Worm (Caenorhabditis elegans) whole organism, L1 larva: Measurements from ENCODE around the gene Y66D12A.24.
A peak's percentile ranks its signal among the peaks of the same experiment; 100 is the strongest.

Source experiments
- C34B4.2 ChIP-seq: sonication (generic microtip); optimal IDR thresholded peaks from 2 replicates; lab custom pipeline; 2017; ENCODE audit warnings: mild to moderate bottlenecking, missing genetic modification characterization, missing compliant biosample characterization
- F16B12.6 ChIP-seq: fragments of 150-350 bp; optimal IDR thresholded peaks from 2 replicates; lab custom pipeline; 2014; ENCODE audit warnings: missing biosample characterization, missing genetic modification characterization
- alr-1 ChIP-seq: fragments of 200-800 bp; sonication (Bioruptor generic); optimal IDR thresholded peaks from 2 replicates; lab custom pipeline; 2018; ENCODE audit warnings: borderline replicate concordance, mild to moderate bottlenecking, missing genetic modification characterization, missing compliant biosample characterization
- ama-1 ChIP-seq: fragments of 150-350 bp; optimal IDR thresholded peaks from 2 replicates; lab custom pipeline; 2014
- blmp-1 ChIP-seq: fragments of 150-350 bp; optimal IDR thresholded peaks from 2 replicates; lab custom pipeline; 2014; ENCODE audit warnings: missing biosample characterization, missing genetic modification characterization
- ceh-8 ChIP-seq: fragments of 200-800 bp; sonication (Bioruptor generic); optimal IDR thresholded peaks from 2 replicates; lab custom pipeline; 2018; ENCODE audit warnings: mild to moderate bottlenecking, missing genetic modification characterization, moderate library complexity, missing compliant biosample characterization
- ces-1 ChIP-seq: fragments of 150-350 bp; optimal IDR thresholded peaks from 2 replicates; lab custom pipeline; 2014; ENCODE audit warnings: missing biosample characterization, missing genetic modification reagents, missing genetic modification characterization
- dpl-1 ChIP-seq, 3 experiments: fragments of 150-350 bp in 2 of 3; sonication (generic microtip) in 1 of 3; optimal IDR thresholded peaks; 2 replicates each; lab custom pipeline; 2014 to 2017; ENCODE audit warnings: missing biosample characterization in 3 of 3, missing genetic modification characterization in 3 of 3, missing genetic modification reagents in 3 of 3
- dsc-1 ChIP-seq: sonication (generic microtip); optimal IDR thresholded peaks from 2 replicates; lab custom pipeline; 2016; ENCODE audit warnings: mild to moderate bottlenecking, missing genetic modification characterization, missing compliant biosample characterization
- efl-1 ChIP-seq, 4 experiments: fragments of 150-350 bp; optimal IDR thresholded peaks in 3 of 4; peaks in 1 of 4; 1 replicate in 1 of 4; 2 replicates in 3 of 4; lab custom pipeline; 2014; ENCODE audit warnings: missing biosample characterization in 2 of 4, missing genetic modification characterization in 2 of 4, missing genetic modification reagents in 2 of 4
- efl-3 ChIP-seq: fragments of 200-800 bp; sonication (Bioruptor generic); optimal IDR thresholded peaks from 2 replicates; lab custom pipeline; 2018; ENCODE audit warnings: mild to moderate bottlenecking, missing genetic modification characterization, missing compliant biosample characterization
- egl-13 ChIP-seq: sonication (generic microtip); optimal IDR thresholded peaks from 2 replicates; lab custom pipeline; 2016; ENCODE audit warnings: missing genotype, missing genetic modification reagents, missing genetic modification characterization, missing compliant biosample characterization
- elt-3 ChIP-seq, 6 experiments: fragments of 150-350 bp in 1 of 6; sonication (generic microtip); optimal IDR thresholded peaks; 2 replicates each; lab custom pipeline; 2017 to 2018; ENCODE audit warnings: missing biosample characterization in 6 of 6, missing genetic modification characterization in 6 of 6, inconsistent platforms in 1 of 6
- ets-5 ChIP-seq: fragments of 200-800 bp; sonication (Bioruptor generic); IDR thresholded peaks from 2 replicates; pipeline ENCODE4 v1.3.6; 2022; ENCODE audit warnings: missing genetic modification characterization, missing compliant biosample characterization
- fkh-4 ChIP-seq: sonication (generic microtip); optimal IDR thresholded peaks from 2 replicates; lab custom pipeline; 2016; ENCODE audit warnings: missing compliant biosample characterization, missing genetic modification characterization, borderline replicate concordance
- fkh-8 ChIP-seq: sonication (generic microtip); optimal IDR thresholded peaks from 2 replicates; lab custom pipeline; 2016; ENCODE audit warnings: mild to moderate bottlenecking, missing genetic modification characterization, missing compliant biosample characterization
- grh-1 ChIP-seq: fragments of 200-800 bp; sonication (Bioruptor generic); IDR thresholded peaks from 2 replicates; pipeline ENCODE4 v1.3.6; 2022; ENCODE audit warnings: missing genetic modification reagents, missing genetic modification characterization, missing compliant biosample characterization
- hlh-4 ChIP-seq: sonication (generic microtip); optimal IDR thresholded peaks from 2 replicates; lab custom pipeline; 2016; ENCODE audit warnings: mild to moderate bottlenecking, missing genetic modification characterization, missing compliant biosample characterization
- lin-13 ChIP-seq: fragments of 150-350 bp; optimal IDR thresholded peaks from 2 replicates; lab custom pipeline; 2014; ENCODE audit warnings: missing biosample characterization, missing genetic modification reagents, missing genetic modification characterization
- lin-14 ChIP-seq: fragments of 200-800 bp; sonication (Bioruptor generic); optimal IDR thresholded peaks from 2 replicates; lab custom pipeline; 2018; ENCODE audit warnings: mild to moderate bottlenecking, missing genetic modification characterization, moderate library complexity, missing compliant biosample characterization
- lin-39 ChIP-seq: fragments of 150-350 bp; optimal IDR thresholded peaks from 2 replicates; lab custom pipeline; 2014; ENCODE audit warnings: missing biosample characterization, missing genetic modification reagents, missing genetic modification characterization
- lsy-2 ChIP-seq, 2 experiments: fragments of 150-350 bp; optimal IDR thresholded peaks; 2 replicates each; lab custom pipeline; 2014; ENCODE audit warnings: missing biosample characterization in 2 of 2, missing genetic modification characterization in 2 of 2
- mab-9 ChIP-seq: fragments of 200-800 bp; sonication (Bioruptor generic); IDR thresholded peaks from 2 replicates; pipeline ENCODE4 v1.3.6; 2022; ENCODE audit warnings: missing genetic modification reagents, missing genetic modification characterization, missing compliant biosample characterization
- mep-1 ChIP-seq: fragments of 150-350 bp; optimal IDR thresholded peaks from 2 replicates; lab custom pipeline; 2014; ENCODE audit warnings: missing biosample characterization, missing genetic modification characterization
- nhr-12 ChIP-seq: sonication (generic microtip); optimal IDR thresholded peaks from 2 replicates; lab custom pipeline; 2017; ENCODE audit warnings: missing biosample characterization, missing genetic modification characterization
- nhr-19 ChIP-seq: fragments of 200-800 bp; sonication (Bioruptor generic); conservative IDR thresholded peaks from 2 replicates; pipeline ENCODE4 v1.3.6; 2022; ENCODE audit warnings: missing genetic modification characterization, missing compliant biosample characterization
- nhr-237 ChIP-seq: fragments of 150-350 bp; optimal IDR thresholded peaks from 2 replicates; lab custom pipeline; 2014; ENCODE audit warnings: missing biosample characterization, missing genetic modification characterization
- nhr-28 ChIP-seq: fragments of 150-350 bp; optimal IDR thresholded peaks from 2 replicates; lab custom pipeline; 2014; ENCODE audit warnings: missing biosample characterization, missing genetic modification characterization
- nhr-47 ChIP-seq: sonication (generic microtip); optimal IDR thresholded peaks from 2 replicates; lab custom pipeline; 2016; ENCODE audit warnings: mild to moderate bottlenecking, missing genetic modification characterization, moderate library complexity, missing compliant biosample characterization
- nhr-76 ChIP-seq: sonication (generic microtip); optimal IDR thresholded peaks from 2 replicates; lab custom pipeline; 2017; ENCODE audit warnings: missing biosample characterization, missing genetic modification characterization
- nhr-85 ChIP-seq: sonication (generic microtip); peaks from one replicate; lab custom pipeline; 2016; ENCODE audit warnings: missing genetic modification characterization, inconsistent platforms, missing compliant biosample characterization
- nhr-90 ChIP-seq: sonication (generic microtip); optimal IDR thresholded peaks from 2 replicates; lab custom pipeline; 2016; ENCODE audit warnings: mild to moderate bottlenecking, missing genetic modification characterization, missing compliant biosample characterization; ENCODE audit not compliant: poor library complexity
- pag-3 ChIP-seq: sonication (generic microtip); optimal IDR thresholded peaks from 2 replicates; lab custom pipeline; 2017; ENCODE audit warnings: missing genetic modification characterization, mild to moderate bottlenecking, missing compliant biosample characterization, antibody characterized with exemption, borderline replicate concordance; ENCODE audit not compliant: insufficient read depth
- pax-3 ChIP-seq: fragments of 200-800 bp; sonication (Bioruptor generic); optimal IDR thresholded peaks from 2 replicates; lab custom pipeline; 2018; ENCODE audit warnings: mild to moderate bottlenecking, missing genetic modification characterization, moderate library complexity, missing compliant biosample characterization
- snpc-4 ChIP-seq: fragments of 150-350 bp; optimal IDR thresholded peaks from 2 replicates; lab custom pipeline; 2014; ENCODE audit warnings: missing biosample characterization, missing genetic modification characterization
- sox-4 ChIP-seq: sonication (generic microtip); optimal IDR thresholded peaks from 2 replicates; lab custom pipeline; 2016; ENCODE audit warnings: missing genetic modification characterization, missing compliant biosample characterization
- swsn-7 ChIP-seq: sonication (generic microtip); optimal IDR thresholded peaks from 2 replicates; lab custom pipeline; 2016; ENCODE audit warnings: missing genetic modification characterization, missing compliant biosample characterization
- tbx-2 ChIP-seq: sonication (generic microtip); optimal IDR thresholded peaks from 2 replicates; lab custom pipeline; 2016; ENCODE audit warnings: missing genetic modification characterization, missing compliant biosample characterization
- unc-98 ChIP-seq: fragments of 200-800 bp; sonication (Bioruptor generic); IDR thresholded peaks from 2 replicates; pipeline ENCODE4 v1.3.6; 2022; ENCODE audit warnings: missing genetic modification characterization, missing compliant biosample characterization
- xbp-1 ChIP-seq: sonication (generic microtip); optimal IDR thresholded peaks from 2 replicates; lab custom pipeline; 2016; ENCODE audit warnings: missing genetic modification characterization, missing compliant biosample characterization
- zag-1 ChIP-seq: fragments of 150-350 bp; optimal IDR thresholded peaks from 2 replicates; lab custom pipeline; 2014; ENCODE audit warnings: missing biosample characterization, missing genetic modification characterization
- ztf-11 ChIP-seq, 2 experiments: sonication (generic microtip); optimal IDR thresholded peaks; 2 replicates each; lab custom pipeline; 2016 to 2017; ENCODE audit warnings: missing genetic modification characterization in 2 of 2, missing biosample characterization in 1 of 2, missing compliant biosample characterization in 1 of 2
- ztf-4 ChIP-seq: fragments of 150-350 bp; optimal IDR thresholded peaks from 2 replicates; lab custom pipeline; 2014; ENCODE audit warnings: missing biosample characterization, missing genetic modification characterization

The Y66D12A.24 gene

ce11 chrIII:11474674-11475306 lies 21.9 kb upstream of the Y66D12A.24 start:
- TF ChIP-seq snpc-4 (tag; lab: Kevin White, UChicago) (no peak), lin-13 (GFP tag; lab: Kevin White, UChicago) (no peak), ceh-8 (GFP tag; lab: Kevin White, UChicago) (peak; percentile 20)

ce11 chrIII:11477307-11477706 lies 19.4 kb upstream of the Y66D12A.24 start:
- TF ChIP-seq unc-98 (no peak), hlh-4 (no peak), sox-4 (tag; lab: Kevin White, UChicago) (no peak), dsc-1 (tag; lab: Kevin White, UChicago) (no peak), nhr-237 (tag; lab: Kevin White, UChicago) (no peak), ets-5 (GFP tag; lab: Robert Waterston, UW) (no peak), pax-3 (no peak), F16B12.6 (no peak), zag-1 (tag; lab: Kevin White, UChicago) (no peak), elt-3 (tag; optimal IDR thresholded peaks at IDR 0.05; lab: Kevin White, UChicago) (no peak), grh-1 (GFP tag; lab: Robert Waterston, UW) (no peak), swsn-7 (tag; lab: Kevin White, UChicago) (no peak), mab-9 (GFP tag; lab: Robert Waterston, UW) (no peak), dpl-1 (GFP tag; optimal IDR thresholded peaks at IDR 0.05; lab: Kevin White, UChicago) (no peak), lsy-2 (tag; optimal IDR thresholded peaks at IDR 0.05; lab: Kevin White, UChicago) (no peak), ceh-8 (GFP tag; lab: Kevin White, UChicago) (no peak), fkh-4 (tag; lab: Kevin White, UChicago) (no peak), lin-39 (tag; lab: Kevin White, UChicago) (no peak), ztf-4 (tag; lab: Kevin White, UChicago) (no peak)

- no peak for TF ChIP-seq mab-9 (GFP tag; lab: Robert Waterston, UW)
- TF ChIP-seq nhr-28 (tag; lab: Kevin White, UChicago), result no peak
- TF ChIP-seq efl-1 (optimal IDR thresholded peaks at IDR 0.05; lab: Kevin White, UChicago), result no peak
- TF ChIP-seq efl-1 (GFP tag; optimal IDR thresholded peaks at IDR 0.05 in 1 of 2; lab: Kevin White, UChicago), result peak in 1 of 2 experiments; percentile 87
- peak; percentile 60 for TF ChIP-seq lin-14 (GFP tag; lab: Kevin White, UChicago)
- TF ChIP-seq efl-3 (GFP tag; lab: Kevin White, UChicago), result no peak
- TF ChIP-seq blmp-1, result peak; percentile 87
- TF ChIP-seq ces-1, result no peak
- peak; percentile 57 for TF ChIP-seq nhr-85 (tag; lab: Kevin White, UChicago)
- TF ChIP-seq C34B4.2 (tag; lab: Kevin White, UChicago), result no peak
- TF ChIP-seq nhr-237 (tag; lab: Kevin White, UChicago), result no peak
- TF ChIP-seq nhr-19 (GFP tag; lab: Robert Waterston, UW), result no peak
- TF ChIP-seq grh-1 (GFP tag; lab: Robert Waterston, UW), result no peak
- no peak for TF ChIP-seq elt-3 (tag; optimal IDR thresholded peaks at IDR 0.05; lab: Kevin White, UChicago)
- no peak for TF ChIP-seq egl-13 (tag; lab: Kevin White, UChicago)
- TF ChIP-seq tbx-2 (tag; lab: Kevin White, UChicago), result no peak
- TF ChIP-seq xbp-1 (tag; lab: Kevin White, UChicago), result no peak
- TF ChIP-seq fkh-8 (tag; lab: Kevin White, UChicago), result no peak
- TF ChIP-seq nhr-12 (tag; lab: Kevin White, UChicago), result no peak
- no peak for TF ChIP-seq ztf-11 (tag; optimal IDR thresholded peaks at IDR 0.05; lab: Kevin White, UChicago)
- TF ChIP-seq nhr-90 (tag; lab: Kevin White, UChicago), result no peak
- no peak for TF ChIP-seq pag-3 (tag; lab: Kevin White, UChicago)
- no peak for TF ChIP-seq alr-1 (tag; lab: Kevin White, UChicago)
- no peak for TF ChIP-seq ama-1 (lab: Kevin White, UChicago)
- no peak for TF ChIP-seq snpc-4 (tag; lab: Kevin White, UChicago)
- TF ChIP-seq lsy-2 (tag; optimal IDR thresholded peaks at IDR 0.05; lab: Kevin White, UChicago), result no peak
- no peak for TF ChIP-seq nhr-47 (tag; lab: Kevin White, UChicago)
- TF ChIP-seq nhr-76, result no peak
- TF ChIP-seq mep-1 (tag; lab: Kevin White, UChicago), result peak; percentile 39
Measured at ce11 chrIII:11478468-11479363, 17.9 kb upstream of the Y66D12A.24 start.
